Worm (Caenorhabditis elegans) whole organism, L4 larva: ENCODE measurements around the gene cku-80.

ENCODE experiments used
- F10B5.3 ChIP-seq: sonication (generic microtip); optimal IDR thresholded peaks from 2 replicates; lab custom pipeline; 2016; ENCODE audit warnings: mild to moderate bottlenecking, missing genetic modification characterization, missing compliant biosample characterization
- F49E8.2 ChIP-seq: sonication (generic microtip); optimal IDR thresholded peaks from 2 replicates; lab custom pipeline; 2016; ENCODE audit warnings: missing compliant biosample characterization, mild to moderate bottlenecking, missing genetic modification characterization, borderline replicate concordance
- R02D3.7 ChIP-seq: fragments of 150-350 bp; sonication (generic microtip); optimal IDR thresholded peaks from 3 replicates; lab custom pipeline; 2014; ENCODE audit warnings: missing biosample characterization, missing genetic modification characterization
- T26A8.4 ChIP-seq: fragments of 200-800 bp; sonication (Bioruptor generic); IDR thresholded peaks from 2 replicates; pipeline ENCODE4 v1.3.6; 2022; ENCODE audit warnings: missing genetic modification characterization, missing compliant biosample characterization
- Y105C5A.15 ChIP-seq: fragments of 200-800 bp; sonication (Bioruptor generic); IDR thresholded peaks from 2 replicates; pipeline ENCODE4 v1.3.6; 2022; ENCODE audit warnings: missing genetic modification characterization, missing compliant biosample characterization
- Y48G9A.11 ChIP-seq: fragments of 200-800 bp; sonication (Bioruptor generic); IDR thresholded peaks from 2 replicates; pipeline ENCODE4 v1.3.6; 2022; ENCODE audit warnings: missing genetic modification reagents, missing genetic modification characterization, missing compliant biosample characterization
- Y5F2A.4 ChIP-seq: fragments of 200-800 bp; sonication (Bioruptor generic); optimal IDR thresholded peaks from 2 replicates; lab custom pipeline; 2018; ENCODE audit warnings: mild to moderate bottlenecking, missing genetic modification characterization, missing compliant biosample characterization
- ZK337.2 ChIP-seq: fragments of 200-800 bp; sonication (Bioruptor generic); IDR thresholded peaks from 2 replicates; pipeline ENCODE4 v1.3.6; 2022; ENCODE audit warnings: missing genetic modification reagents, missing genetic modification characterization, missing compliant biosample characterization
- aha-1 ChIP-seq: fragments of 150-350 bp; peaks from one replicate; lab custom pipeline; 2014; ENCODE audit warnings: missing biosample characterization, missing genetic modification characterization
- arid-1 ChIP-seq: fragments of 200-800 bp; sonication (Bioruptor generic); conservative IDR thresholded peaks from 2 replicates; pipeline ENCODE4 v1.3.6; 2022; ENCODE audit warnings: missing genetic modification reagents, missing genetic modification characterization, missing compliant biosample characterization
- ceh-32 ChIP-seq: sonication (generic microtip); optimal IDR thresholded peaks from 2 replicates; lab custom pipeline; 2016; ENCODE audit warnings: mild to moderate bottlenecking, missing genetic modification characterization, missing compliant biosample characterization; ENCODE audit not compliant: poor library complexity
- ceh-44 ChIP-seq: fragments of 200-800 bp; sonication (Bioruptor generic); IDR thresholded peaks from 2 replicates; pipeline ENCODE4 v1.3.6; 2022; ENCODE audit warnings: missing genetic modification reagents, missing genetic modification characterization, missing compliant biosample characterization
- cey-2 ChIP-seq: sonication (generic microtip); optimal IDR thresholded peaks from 3 replicates; lab custom pipeline; 2017; ENCODE audit warnings: missing genetic modification characterization, mild to moderate bottlenecking, missing compliant biosample characterization, antibody characterized with exemption, borderline replicate concordance; ENCODE audit not compliant: insufficient read depth
- daf-16 ChIP-seq, 3 experiments: sonication (generic microtip); optimal IDR thresholded peaks; 2 replicates each; lab custom pipeline; 2016 to 2017; ENCODE audit warnings: missing genetic modification characterization in 3 of 3, missing genetic modification reagents in 3 of 3, mild to moderate bottlenecking in 2 of 3, missing compliant biosample characterization in 2 of 3, missing biosample characterization in 1 of 3, moderate library complexity in 1 of 3
- daf-19 ChIP-seq: fragments of 200-800 bp; sonication (Bioruptor generic); conservative IDR thresholded peaks from 2 replicates; pipeline ENCODE4 v1.3.6; 2022; ENCODE audit warnings: missing genetic modification characterization, missing compliant biosample characterization
- dmd-9 ChIP-seq: fragments of 200-800 bp; sonication (Bioruptor generic); IDR thresholded peaks from 2 replicates; pipeline ENCODE4 v1.3.6; 2022; ENCODE audit warnings: missing genetic modification reagents, missing genetic modification characterization, missing compliant biosample characterization
- dpl-1 ChIP-seq: fragments of 150-350 bp; optimal IDR thresholded peaks from 2 replicates; lab custom pipeline; 2014; ENCODE audit warnings: missing biosample characterization, missing genetic modification reagents, missing genetic modification characterization
- gei-8 ChIP-seq: fragments of 200-800 bp; sonication (Bioruptor generic); optimal IDR thresholded peaks from 2 replicates; lab custom pipeline; 2018; ENCODE audit warnings: mild to moderate bottlenecking, missing genetic modification characterization, missing compliant biosample characterization
- hif-1 ChIP-seq, 2 experiments: sonication (generic microtip); optimal IDR thresholded peaks; 2 replicates each; lab custom pipeline; 2016 to 2017; ENCODE audit warnings: missing compliant biosample characterization in 2 of 2, missing genetic modification characterization in 2 of 2, missing genetic modification reagents in 2 of 2, missing genotype in 2 of 2, mild to moderate bottlenecking in 1 of 2
- jun-1 ChIP-seq: fragments of 150-350 bp; optimal IDR thresholded peaks from 2 replicates; lab custom pipeline; 2014; ENCODE audit warnings: missing biosample characterization, missing genetic modification reagents, missing genetic modification characterization
- lin-29 ChIP-seq: fragments of 200-800 bp; sonication (Bioruptor generic); IDR thresholded peaks from 2 replicates; pipeline ENCODE4 v1.3.6; 2022; ENCODE audit warnings: missing genetic modification reagents, missing genetic modification characterization, missing compliant biosample characterization
- madf-5 ChIP-seq, 2 experiments: fragments of 200-800 bp; sonication (Bioruptor generic); IDR thresholded peaks; 2 replicates each; pipeline ENCODE4 v1.3.6; 2022; ENCODE audit warnings: missing compliant biosample characterization in 2 of 2, missing genetic modification characterization in 2 of 2
- madf-9 ChIP-seq: fragments of 200-800 bp; sonication (Bioruptor generic); conservative IDR thresholded peaks from 2 replicates; pipeline ENCODE4 v1.3.6; 2022; ENCODE audit warnings: missing genetic modification reagents, missing genetic modification characterization, missing compliant biosample characterization
- mes-2 ChIP-seq: sonication (generic microtip); optimal IDR thresholded peaks from 2 replicates; lab custom pipeline; 2016; ENCODE audit warnings: missing genotype, mild to moderate bottlenecking, missing genetic modification characterization, missing compliant biosample characterization; ENCODE audit not compliant: poor library complexity, severe bottlenecking
- mxl-2 ChIP-seq: fragments of 200-800 bp; sonication (Bioruptor generic); conservative IDR thresholded peaks from 2 replicates; pipeline ENCODE4 v1.3.6; 2022; ENCODE audit warnings: missing genetic modification reagents, missing genetic modification characterization, missing compliant biosample characterization
- nhr-10 ChIP-seq: fragments of 150-350 bp; optimal IDR thresholded peaks from 2 replicates; lab custom pipeline; 2014; ENCODE audit warnings: missing biosample characterization, missing genetic modification characterization
- nhr-111 ChIP-seq: fragments of 200-800 bp; sonication (Bioruptor generic); optimal IDR thresholded peaks from 2 replicates; lab custom pipeline; 2018; ENCODE audit warnings: mild to moderate bottlenecking, missing genetic modification characterization, missing compliant biosample characterization
- nhr-25 ChIP-seq: sonication (generic microtip); optimal IDR thresholded peaks from 2 replicates; lab custom pipeline; 2017; ENCODE audit warnings: missing genetic modification characterization, mild to moderate bottlenecking, missing compliant biosample characterization, antibody characterized with exemption, moderate library complexity, borderline replicate concordance; ENCODE audit not compliant: insufficient read depth
- nhr-28 ChIP-seq: fragments of 150-350 bp; optimal IDR thresholded peaks from 2 replicates; lab custom pipeline; 2014; ENCODE audit warnings: missing biosample characterization, missing genetic modification characterization
- nhr-41 ChIP-seq: fragments of 200-800 bp; sonication (Bioruptor generic); IDR thresholded peaks from 2 replicates; pipeline ENCODE4 v1.3.6; 2022; ENCODE audit warnings: missing genetic modification reagents, missing genetic modification characterization, missing compliant biosample characterization
- nhr-42 ChIP-seq: fragments of 200-800 bp; sonication (Bioruptor generic); IDR thresholded peaks from 2 replicates; pipeline ENCODE4 v1.3.6; 2022; ENCODE audit warnings: missing genetic modification characterization, missing compliant biosample characterization
- nhr-48 ChIP-seq: sonication (generic microtip); optimal IDR thresholded peaks from 2 replicates; lab custom pipeline; 2016; ENCODE audit warnings: mild to moderate bottlenecking, missing genetic modification characterization, missing compliant biosample characterization
- nhr-6 ChIP-seq: fragments of 150-350 bp; optimal IDR thresholded peaks from 2 replicates; lab custom pipeline; 2014; ENCODE audit warnings: missing biosample characterization, missing genetic modification characterization
- nhr-77 ChIP-seq: fragments of 150-350 bp; optimal IDR thresholded peaks from 2 replicates; lab custom pipeline; 2014; ENCODE audit warnings: missing biosample characterization, missing genetic modification characterization
- pha-4 ChIP-seq, 2 experiments: fragments of 150-350 bp in 1 of 2; fragments of 200-800 bp in 1 of 2; sonication (Bioruptor generic) in 1 of 2; IDR thresholded peaks in 1 of 2; optimal IDR thresholded peaks in 1 of 2; 2 replicates each; pipeline versions ENCODE4 v1.3.6 to Lab custom; 2014 to 2022; ENCODE audit warnings: missing genetic modification characterization in 2 of 2, missing genetic modification reagents in 2 of 2, missing biosample characterization in 1 of 2, missing compliant biosample characterization in 1 of 2
- pqm-1 ChIP-seq: sonication (generic microtip); optimal IDR thresholded peaks from 2 replicates; lab custom pipeline; 2017; ENCODE audit warnings: missing biosample characterization, missing genetic modification characterization
- rbr-2 ChIP-seq: sonication (generic microtip); optimal IDR thresholded peaks from 2 replicates; lab custom pipeline; 2016; ENCODE audit warnings: missing genotype, missing genetic modification characterization, missing compliant biosample characterization
- saeg-2 ChIP-seq: fragments of 200-800 bp; sonication (Bioruptor generic); IDR thresholded peaks from 2 replicates; pipeline ENCODE4 v1.3.6; 2022; ENCODE audit warnings: missing genetic modification reagents, missing genetic modification characterization, missing compliant biosample characterization
- sdz-12 ChIP-seq: fragments of 200-800 bp; sonication (Bioruptor generic); optimal IDR thresholded peaks from 2 replicates; lab custom pipeline; 2018; ENCODE audit warnings: mild to moderate bottlenecking, missing genetic modification characterization, missing compliant biosample characterization
- set-16 ChIP-seq: fragments of 200-800 bp; sonication (Bioruptor generic); IDR thresholded peaks from 2 replicates; pipeline ENCODE4 v1.3.6; 2022; ENCODE audit warnings: missing genetic modification reagents, missing genetic modification characterization, missing compliant biosample characterization
- skn-1 ChIP-seq: fragments of 150-350 bp; optimal IDR thresholded peaks from 2 replicates; lab custom pipeline; 2014; ENCODE audit warnings: missing biosample characterization, missing genetic modification characterization
- unc-62 ChIP-seq, 3 experiments: fragments of 150-350 bp in 1 of 3; sonication (generic microtip); optimal IDR thresholded peaks in 2 of 3; peaks in 1 of 3; 1 replicate in 1 of 3; 2 replicates in 2 of 3; lab custom pipeline; 2014 to 2017; ENCODE audit warnings: missing biosample characterization in 3 of 3, missing genetic modification characterization in 3 of 3, missing genetic modification reagents in 3 of 3, missing genotype in 1 of 3
- vab-7 ChIP-seq: fragments of 200-800 bp; sonication (Bioruptor generic); IDR thresholded peaks from 2 replicates; pipeline ENCODE4 v1.3.6; 2022; ENCODE audit warnings: missing genetic modification reagents, missing genetic modification characterization, missing compliant biosample characterization
- zfp-3 ChIP-seq: fragments of 200-800 bp; sonication (Bioruptor generic); conservative IDR thresholded peaks from 2 replicates; pipeline ENCODE4 v1.3.6; 2022; ENCODE audit warnings: missing genetic modification reagents, missing genetic modification characterization, missing compliant biosample characterization
- zip-11 ChIP-seq: fragments of 200-800 bp; sonication (Bioruptor generic); IDR thresholded peaks from 2 replicates; pipeline ENCODE4 v1.3.6; 2022; ENCODE audit warnings: missing genetic modification characterization, missing compliant biosample characterization
- ztf-7 ChIP-seq: fragments of 150-350 bp; optimal IDR thresholded peaks from 2 replicates; lab custom pipeline; 2014; ENCODE audit warnings: missing biosample characterization, missing genetic modification characterization

Gene cku-80

DNA sequence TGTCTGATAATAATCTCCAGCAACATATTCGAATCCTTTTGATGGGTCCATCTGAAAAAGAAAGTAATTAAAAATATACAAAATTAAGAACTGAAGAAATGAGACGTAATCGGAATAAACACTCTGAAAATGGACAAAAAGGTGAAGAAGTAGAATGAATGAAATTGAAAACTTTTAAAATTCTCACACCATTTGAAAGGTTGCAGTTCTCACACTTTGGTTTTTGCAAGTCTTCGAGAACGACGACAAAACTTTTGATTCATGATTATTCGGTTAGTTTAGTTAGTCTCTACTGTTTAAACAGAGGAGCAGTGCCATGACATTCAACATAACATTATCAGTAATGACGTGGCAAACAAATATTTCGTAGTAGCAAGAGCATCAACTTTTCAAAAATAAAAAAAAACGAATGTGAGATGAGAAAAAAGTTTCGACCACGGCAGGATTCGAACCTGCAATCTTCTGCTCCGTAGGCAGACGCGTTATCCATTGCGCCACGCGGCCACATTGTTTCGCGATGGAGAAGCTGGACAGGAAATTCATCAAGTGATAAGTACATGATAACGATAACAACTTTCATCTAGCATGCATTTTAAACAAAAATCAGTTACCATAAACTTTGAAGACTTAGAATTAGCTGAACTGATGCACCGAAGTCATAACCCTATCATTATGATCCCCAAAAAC is 30.4 kb downstream of the cku-80 start, which contains the start of gene ceh-43:
Gene ceh-43 (minus strand): TSS at position 51 of the 687 bp plus-strand sequence.
- no peak for TF ChIP-seq lin-29
- no peak for TF ChIP-seq rbr-2
- no peak for TF ChIP-seq Y105C5A.15
- TF ChIP-seq nhr-25 (tag; lab: Kevin White, UChicago), result no peak
- TF ChIP-seq ceh-32 (tag; lab: Kevin White, UChicago), result no peak
- 0 out of 2 replicates have a peak, but pooled peaks have one; percentile 60 for TF ChIP-seq arid-1 (GFP tag; lab: Robert Waterston, UW)
- no peak for TF ChIP-seq F10B5.3 (tag; lab: Kevin White, UChicago)
- no peak for TF ChIP-seq nhr-48 (tag; lab: Kevin White, UChicago)
- peak; percentile 59; the same call in 1 of the 2 replicates for TF ChIP-seq vab-7 (GFP tag; lab: Robert Waterston, UW)
- no peak for TF ChIP-seq ztf-7 (tag; lab: Kevin White, UChicago)
- no peak for TF ChIP-seq set-16 (GFP tag; lab: Robert Waterston, UW)
- peak; percentile 23 for TF ChIP-seq Y5F2A.4 (GFP tag; lab: Kevin White, UChicago)
- TF ChIP-seq R02D3.7 (tag; lab: Kevin White, UChicago), result no peak
- TF ChIP-seq dmd-9 (GFP tag; lab: Robert Waterston, UW), result peak; percentile 62; the same call in 1 of the 2 replicates
- TF ChIP-seq F49E8.2, result no peak
- no peak for TF ChIP-seq pqm-1 (tag; lab: Kevin White, UChicago)
- TF ChIP-seq saeg-2 (GFP tag; lab: Robert Waterston, UW), result no peak
- no peak for TF ChIP-seq gei-8 (GFP tag; lab: Kevin White, UChicago)
- peak; percentile 38; the same call in 1 of the 2 replicates for TF ChIP-seq ZK337.2 (GFP tag; lab: Robert Waterston, UW)
- TF ChIP-seq dpl-1 (GFP tag; lab: Kevin White, UChicago), result no peak
- TF ChIP-seq jun-1 (tag; lab: Kevin White, UChicago), result no peak
- no peak for TF ChIP-seq nhr-28 (tag; lab: Kevin White, UChicago)
- no peak for TF ChIP-seq cey-2
- TF ChIP-seq unc-62 (GFP tag; optimal IDR thresholded peaks at IDR 0.05 in 1 of 2; lab: Kevin White, UChicago), result no peak
- TF ChIP-seq unc-62 (tag; optimal IDR thresholded peaks at IDR 0.05; lab: Kevin White, UChicago), result no peak
- no peak for TF ChIP-seq sdz-12 (GFP tag; lab: Kevin White, UChicago)
- peak; percentile 62; the same call in 1 of the 2 replicates for TF ChIP-seq pha-4 (GFP tag; IDR thresholded peaks at IDR 0.05; lab: Robert Waterston, UW)
- no peak for TF ChIP-seq pha-4 (tag; optimal IDR thresholded peaks at IDR 0.05; lab: Kevin White, UChicago)
- no peak for TF ChIP-seq skn-1 (tag; lab: Kevin White, UChicago)
- TF ChIP-seq ceh-44 (GFP tag; lab: Robert Waterston, UW), result no peak
- 0 out of 4 replicates have a peak, but pooled peaks of 1 of the 2 experiments have one; percentile 38 for TF ChIP-seq madf-5 (GFP tag; IDR thresholded peaks at IDR 0.05; lab: Robert Waterston, UW)
- TF ChIP-seq nhr-111 (GFP tag; lab: Kevin White, UChicago), result no peak
- TF ChIP-seq mxl-2, result no peak
- TF ChIP-seq nhr-41 (GFP tag; lab: Robert Waterston, UW), result 0 out of 2 replicates have a peak, but pooled peaks have one; percentile 15
- no peak for TF ChIP-seq nhr-10 (tag; lab: Kevin White, UChicago)
- no peak for TF ChIP-seq aha-1 (tag; lab: Kevin White, UChicago)
- no peak for TF ChIP-seq madf-9
- no peak for TF ChIP-seq Y48G9A.11 (GFP tag; lab: Robert Waterston, UW)
- TF ChIP-seq mes-2, result peak; percentile 57
- TF ChIP-seq T26A8.4 (GFP tag; lab: Robert Waterston, UW), result peak; percentile 46; the same call in 1 of the 2 replicates
- TF ChIP-seq daf-19, result no peak; the same call in 1 of the 2 replicates
- 0 out of 2 replicates have a peak, but pooled peaks have one; percentile 28 for TF ChIP-seq nhr-42 (GFP tag; lab: Robert Waterston, UW)
- no peak for TF ChIP-seq hif-1 (tag; optimal IDR thresholded peaks at IDR 0.05; lab: Kevin White, UChicago)
- no peak for TF ChIP-seq nhr-6 (tag; lab: Kevin White, UChicago)
- 0 out of 2 replicates have a peak, but pooled peaks have one; percentile 16 for TF ChIP-seq zfp-3 (GFP tag; lab: Robert Waterston, UW)
- TF ChIP-seq zip-11 (GFP tag; lab: Robert Waterston, UW), result no peak
- no peak for TF ChIP-seq nhr-77
- TF ChIP-seq daf-16 (GFP tag; optimal IDR thresholded peaks at IDR 0.05; lab: Kevin White, UChicago), result peak in 1 of 2 experiments; percentile 64
- no peak for TF ChIP-seq daf-16 (tag; optimal IDR thresholded peaks at IDR 0.05; lab: Kevin White, UChicago)
